Worm (Caenorhabditis elegans) whole organism, early embryonic: ENCODE results near the gene H38K22.6.
A peak's percentile ranks its signal among the peaks of the same experiment; 100 is the strongest.

Experiments used
- B0310.2 ChIP-seq: sonication (generic microtip); optimal IDR thresholded peaks from 2 replicates; lab custom pipeline; 2016; ENCODE audit warnings: mild to moderate bottlenecking, missing genetic modification characterization, missing compliant biosample characterization
- F13C5.2 ChIP-seq: sonication (generic microtip); optimal IDR thresholded peaks from 2 replicates; lab custom pipeline; 2017; ENCODE audit warnings: mild to moderate bottlenecking, missing genetic modification characterization, inconsistent platforms, missing compliant biosample characterization
- aly-1 ChIP-seq: sonication (generic microtip); optimal IDR thresholded peaks from 2 replicates; lab custom pipeline; 2016; ENCODE audit warnings: missing genetic modification characterization, missing compliant biosample characterization
- ama-1 ChIP-seq: fragments of 150-350 bp; optimal IDR thresholded peaks from 2 replicates; lab custom pipeline; 2014
- ceh-13 ChIP-seq: fragments of 200-800 bp; sonication (Bioruptor generic); optimal IDR thresholded peaks from 2 replicates; lab custom pipeline; 2018; ENCODE audit warnings: mild to moderate bottlenecking, missing genetic modification characterization, missing compliant biosample characterization
- ceh-36 ChIP-seq: sonication (generic microtip); optimal IDR thresholded peaks from 2 replicates; lab custom pipeline; 2016; ENCODE audit warnings: missing genetic modification characterization, inconsistent platforms, missing compliant biosample characterization
- ets-7 ChIP-seq: sonication (generic microtip); optimal IDR thresholded peaks from 2 replicates; lab custom pipeline; 2016; ENCODE audit warnings: missing genotype, missing genetic modification characterization, missing compliant biosample characterization
- flt-1 ChIP-seq: fragments of 200-800 bp; sonication (Bioruptor generic); IDR thresholded peaks from 2 replicates; pipeline ENCODE4 v1.3.6; 2022; ENCODE audit warnings: missing genetic modification characterization, missing compliant biosample characterization
- hmbx-1 ChIP-seq: sonication (generic microtip); optimal IDR thresholded peaks from 2 replicates; lab custom pipeline; 2016; ENCODE audit warnings: mild to moderate bottlenecking, missing genetic modification characterization, missing compliant biosample characterization
- hmg-4 ChIP-seq: fragments of 200-800 bp; sonication (Bioruptor generic); optimal IDR thresholded peaks from 2 replicates; lab custom pipeline; 2018; ENCODE audit warnings: mild to moderate bottlenecking, missing genetic modification characterization, missing compliant biosample characterization
- hnd-1 ChIP-seq: sonication (generic microtip); optimal IDR thresholded peaks from 2 replicates; lab custom pipeline; 2016; ENCODE audit warnings: missing genetic modification characterization, missing compliant biosample characterization
- pes-1 ChIP-seq: fragments of 200-800 bp; sonication (Bioruptor generic); IDR thresholded peaks from 2 replicates; pipeline ENCODE4 v1.3.6; 2022; ENCODE audit warnings: missing genetic modification reagents, missing genetic modification characterization, missing compliant biosample characterization
- scrt-1 ChIP-seq: fragments of 200-800 bp; sonication (Bioruptor generic); IDR thresholded peaks from 2 replicates; pipeline ENCODE4 v1.3.6; 2022; ENCODE audit warnings: missing genetic modification characterization, missing compliant biosample characterization
- sea-1 ChIP-seq: fragments of 200-800 bp; sonication (Bioruptor generic); conservative IDR thresholded peaks from 2 replicates; pipeline ENCODE4 v1.3.6; 2022; ENCODE audit warnings: missing genetic modification characterization, missing compliant biosample characterization
- tbx-11 ChIP-seq: fragments of 200-800 bp; sonication (Bioruptor generic); IDR thresholded peaks from 2 replicates; pipeline ENCODE4 v1.3.6; 2022; ENCODE audit warnings: missing genetic modification characterization, missing compliant biosample characterization
- tbx-37 ChIP-seq: fragments of 200-800 bp; sonication (Bioruptor generic); conservative IDR thresholded peaks from 2 replicates; pipeline ENCODE4 v1.3.6; 2022; ENCODE audit warnings: missing genetic modification reagents, missing genetic modification characterization, missing compliant biosample characterization
- tra-4 ChIP-seq: sonication (generic microtip); optimal IDR thresholded peaks from 2 replicates; lab custom pipeline; 2017; ENCODE audit warnings: missing genetic modification characterization, missing compliant biosample characterization

H38K22.6 gene

ce11 chrIII:4281955-4282618 lies 38.1 kb upstream of the H38K22.6 start:
- TF ChIP-seq pes-1 (GFP tag; lab: Robert Waterston, UW) (no peak; the same call in 1 of the 2 replicates), ceh-13 (peak; percentile 18), tbx-11 (no peak; the same call in none of the 2 replicates), ets-7 (tag; lab: Kevin White, UChicago) (peak; percentile 47), flt-1 (GFP tag; lab: Robert Waterston, UW) (0 out of 2 replicates have a peak, but pooled peaks have one; percentile 27), hmbx-1 (tag; lab: Kevin White, UChicago) (no peak), aly-1 (tag; lab: Kevin White, UChicago) (peak; percentile 59), hnd-1 (tag; lab: Kevin White, UChicago) (no peak), tra-4 (tag; lab: Kevin White, UChicago) (no peak), F13C5.2 (tag; lab: Kevin White, UChicago) (peak; percentile 80), sea-1 (GFP tag; lab: Robert Waterston, UW) (peak; percentile 32; the same call in 1 of the 2 replicates), ama-1 (lab: Kevin White, UChicago) (no peak), ceh-36 (tag; lab: Kevin White, UChicago) (no peak), tbx-37 (no peak), hmg-4 (GFP tag; lab: Kevin White, UChicago) (peak; percentile 89), scrt-1 (no peak), B0310.2 (tag; lab: Kevin White, UChicago) (no peak)

- TF ChIP-seq tbx-11 (no peak), aly-1 (tag; lab: Kevin White, UChicago) (no peak), B0310.2 (tag; lab: Kevin White, UChicago) (no peak), scrt-1 (no peak), sea-1 (GFP tag; lab: Robert Waterston, UW) (no peak), pes-1 (GFP tag; lab: Robert Waterston, UW) (no peak), ama-1 (lab: Kevin White, UChicago) (no peak), tbx-37 (no peak), tra-4 (tag; lab: Kevin White, UChicago) (no peak), ets-7 (tag; lab: Kevin White, UChicago) (no peak), hnd-1 (tag; lab: Kevin White, UChicago) (no peak), F13C5.2 (tag; lab: Kevin White, UChicago) (no peak), hmg-4 (GFP tag; lab: Kevin White, UChicago) (no peak), ceh-36 (tag; lab: Kevin White, UChicago) (no peak), ceh-13 (no peak), hmbx-1 (tag; lab: Kevin White, UChicago) (no peak), flt-1 (GFP tag; lab: Robert Waterston, UW) (no peak)
Measured at ce11 chrIII:4283175-4283574, 37.0 kb upstream of the H38K22.6 start.

ce11 chrIII:4284732-4285165 lies 35.5 kb upstream of the H38K22.6 start:
- TF ChIP-seq pes-1 (GFP tag; lab: Robert Waterston, UW) (no peak), hnd-1 (tag; lab: Kevin White, UChicago) (no peak), scrt-1 (no peak), tbx-37 (no peak), tra-4 (tag; lab: Kevin White, UChicago) (no peak), ceh-13 (no peak), hmg-4 (GFP tag; lab: Kevin White, UChicago) (no peak), hmbx-1 (tag; lab: Kevin White, UChicago) (no peak), ets-7 (tag; lab: Kevin White, UChicago) (no peak), aly-1 (tag; lab: Kevin White, UChicago) (no peak), F13C5.2 (tag; lab: Kevin White, UChicago) (no peak), flt-1 (GFP tag; lab: Robert Waterston, UW) (no peak), sea-1 (GFP tag; lab: Robert Waterston, UW) (no peak), tbx-11 (no peak), B0310.2 (tag; lab: Kevin White, UChicago) (no peak), ama-1 (lab: Kevin White, UChicago) (no peak), ceh-36 (tag; lab: Kevin White, UChicago) (no peak)

- TF ChIP-seq scrt-1 (no peak), ets-7 (tag; lab: Kevin White, UChicago) (no peak), ceh-36 (tag; lab: Kevin White, UChicago) (no peak), B0310.2 (tag; lab: Kevin White, UChicago) (no peak), sea-1 (GFP tag; lab: Robert Waterston, UW) (no peak), pes-1 (GFP tag; lab: Robert Waterston, UW) (no peak), tra-4 (tag; lab: Kevin White, UChicago) (no peak), F13C5.2 (tag; lab: Kevin White, UChicago) (no peak), flt-1 (GFP tag; lab: Robert Waterston, UW) (no peak), tbx-37 (no peak), hmbx-1 (tag; lab: Kevin White, UChicago) (no peak), ama-1 (lab: Kevin White, UChicago) (no peak), hnd-1 (tag; lab: Kevin White, UChicago) (no peak), tbx-11 (no peak), ceh-13 (no peak), aly-1 (tag; lab: Kevin White, UChicago) (no peak), hmg-4 (GFP tag; lab: Kevin White, UChicago) (no peak)
Measured at ce11 chrIII:4287379-4287778, 32.8 kb upstream of the H38K22.6 start, which contains the start of gene R10E4.3. Gene R10E4.3 (minus strand): TSS chrIII:4287479.

- TF ChIP-seq hnd-1 (tag; lab: Kevin White, UChicago): no peak
- TF ChIP-seq ceh-36 (tag; lab: Kevin White, UChicago): no peak
- no peak for TF ChIP-seq hmbx-1 (tag; lab: Kevin White, UChicago)
- TF ChIP-seq ceh-13: no peak
- TF ChIP-seq scrt-1: no peak
- TF ChIP-seq tbx-11: no peak
- TF ChIP-seq tra-4 (tag; lab: Kevin White, UChicago): no peak
- TF ChIP-seq hmg-4 (GFP tag; lab: Kevin White, UChicago): no peak
- no peak for TF ChIP-seq aly-1 (tag; lab: Kevin White, UChicago)
- TF ChIP-seq sea-1 (GFP tag; lab: Robert Waterston, UW): no peak
- TF ChIP-seq ama-1 (lab: Kevin White, UChicago): no peak
- TF ChIP-seq flt-1 (GFP tag; lab: Robert Waterston, UW): no peak
- TF ChIP-seq tbx-37: no peak
- TF ChIP-seq B0310.2 (tag; lab: Kevin White, UChicago): no peak
- no peak for TF ChIP-seq pes-1 (GFP tag; lab: Robert Waterston, UW)
- no peak for TF ChIP-seq ets-7 (tag; lab: Kevin White, UChicago)
Measured at ce11 chrIII:4289952-4290351, 30.3 kb upstream of the H38K22.6 start.
